Worm (Caenorhabditis elegans) whole organism, midembryonic: ENCODE measurements around the gene C08F11.12.

Experiments
- cog-1 ChIP-seq: sonication (generic microtip); optimal IDR thresholded peaks from 2 replicates; lab custom pipeline; 2016; ENCODE audit warnings: missing genetic modification characterization, missing compliant biosample characterization
- flt-1 ChIP-seq: fragments of 200-800 bp; sonication (Bioruptor generic); IDR thresholded peaks from 2 replicates; pipeline ENCODE4 v1.3.6; 2022; ENCODE audit warnings: missing genetic modification characterization, missing compliant biosample characterization
- med-1 ChIP-seq: sonication (generic microtip); optimal IDR thresholded peaks from 2 replicates; lab custom pipeline; 2017; ENCODE audit warnings: missing genetic modification characterization, mild to moderate bottlenecking, missing compliant biosample characterization, antibody characterized with exemption, missing genetic modification reagents; ENCODE audit not compliant: insufficient read depth
- ztf-23 ChIP-seq: fragments of 200-800 bp; sonication (Bioruptor generic); IDR thresholded peaks from 2 replicates; pipeline ENCODE4 v1.3.6; 2022; ENCODE audit warnings: missing genetic modification reagents, missing genetic modification characterization, missing compliant biosample characterization

DNA sequence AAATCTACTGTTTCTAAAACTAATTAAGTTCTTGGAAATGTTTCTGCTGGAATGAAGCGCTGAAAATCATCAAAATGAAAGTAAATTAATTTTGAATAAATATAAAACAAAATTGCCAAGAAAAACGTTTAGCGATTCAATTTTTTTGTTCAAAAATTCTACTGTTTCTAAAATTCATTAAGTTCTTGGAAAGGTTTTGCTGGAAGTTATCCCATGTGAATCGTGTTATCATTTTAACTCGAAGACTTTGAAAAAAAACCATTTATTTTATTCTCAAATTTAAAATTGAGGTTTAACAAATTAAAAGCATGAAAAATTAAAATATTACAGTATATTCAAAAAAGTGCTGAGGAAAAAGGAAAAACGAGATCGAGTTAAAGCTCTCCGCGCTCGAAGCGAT lies 33.5 kb upstream of the C08F11.12 start:
- TF ChIP-seq flt-1 (GFP tag; lab: Robert Waterston, UW) (no peak), ztf-23 (GFP tag; lab: Robert Waterston, UW) (no peak), cog-1 (tag; lab: Kevin White, UChicago) (no peak), med-1 (GFP tag; lab: Kevin White, UChicago) (no peak)
